Worm (Caenorhabditis elegans) whole organism, late embryonic: Measurements from ENCODE around the gene toh-1.
"Not testable (repeated sequence)": the region's sequence is repeated elsewhere in the genome, so short reads cannot be mapped to it uniquely, and the experiment has no call there.

ENCODE experiments used
- T23F11.4 ChIP-seq: fragments of 200-800 bp; sonication (Bioruptor generic); optimal IDR thresholded peaks from 2 replicates; lab custom pipeline; 2018; ENCODE audit warnings: mild to moderate bottlenecking, missing genetic modification characterization, missing compliant biosample characterization
- ama-1 ChIP-seq: fragments of 150-350 bp; optimal IDR thresholded peaks from 2 replicates; lab custom pipeline; 2014
- ceh-14 ChIP-seq: sonication (generic microtip); optimal IDR thresholded peaks from 2 replicates; lab custom pipeline; 2016; ENCODE audit warnings: missing genotype, missing genetic modification characterization, missing compliant biosample characterization
- ceh-18 ChIP-seq: sonication (generic microtip); optimal IDR thresholded peaks from 2 replicates; lab custom pipeline; 2016; ENCODE audit warnings: missing genetic modification characterization, missing compliant biosample characterization
- ceh-2 ChIP-seq: sonication (generic microtip); optimal IDR thresholded peaks from 2 replicates; lab custom pipeline; 2016; ENCODE audit warnings: missing genotype, missing genetic modification characterization, missing compliant biosample characterization
- ceh-22 ChIP-seq: sonication (generic microtip); optimal IDR thresholded peaks from 2 replicates; lab custom pipeline; 2017; ENCODE audit warnings: missing biosample characterization, missing genetic modification characterization
- ceh-31 ChIP-seq: sonication (generic microtip); optimal IDR thresholded peaks from 2 replicates; lab custom pipeline; 2016; ENCODE audit warnings: missing genetic modification characterization, missing compliant biosample characterization
- ceh-34 ChIP-seq: sonication (generic microtip); optimal IDR thresholded peaks from 2 replicates; lab custom pipeline; 2016; ENCODE audit warnings: mild to moderate bottlenecking, missing genetic modification characterization, missing compliant biosample characterization
- ceh-45 ChIP-seq: fragments of 200-800 bp; sonication (Bioruptor generic); IDR thresholded peaks from 2 replicates; pipeline ENCODE4 v1.3.6; 2022; ENCODE audit warnings: missing genetic modification reagents, missing genetic modification characterization, missing compliant biosample characterization
- ceh-6 ChIP-seq: fragments of 200-800 bp; sonication (Bioruptor generic); optimal IDR thresholded peaks from 2 replicates; lab custom pipeline; 2018; ENCODE audit warnings: mild to moderate bottlenecking, missing genetic modification characterization, missing compliant biosample characterization
- ceh-9 ChIP-seq: sonication (generic microtip); optimal IDR thresholded peaks from 2 replicates; lab custom pipeline; 2016; ENCODE audit warnings: mild to moderate bottlenecking, missing genetic modification characterization, inconsistent platforms, missing compliant biosample characterization
- dmd-4 ChIP-seq: sonication (generic microtip); optimal IDR thresholded peaks from 2 replicates; lab custom pipeline; 2016; ENCODE audit warnings: borderline replicate concordance, missing genetic modification characterization, missing compliant biosample characterization
- dve-1 ChIP-seq: sonication (generic microtip); optimal IDR thresholded peaks from 2 replicates; lab custom pipeline; 2017; ENCODE audit warnings: antibody characterized with exemption, mild to moderate bottlenecking, missing genetic modification characterization, missing compliant biosample characterization
- elt-2 ChIP-seq: sonication (generic microtip); optimal IDR thresholded peaks from 2 replicates; lab custom pipeline; 2016; ENCODE audit warnings: missing genetic modification reagents, missing genetic modification characterization, missing compliant biosample characterization
- hlh-15 ChIP-seq: sonication (generic microtip); optimal IDR thresholded peaks from 2 replicates; lab custom pipeline; 2016; ENCODE audit warnings: missing genetic modification characterization, missing compliant biosample characterization
- hlh-30 ChIP-seq: sonication (generic microtip); optimal IDR thresholded peaks from 2 replicates; lab custom pipeline; 2017; ENCODE audit warnings: antibody characterized with exemption, missing genetic modification characterization, missing compliant biosample characterization; ENCODE audit not compliant: insufficient read depth
- hlh-6 ChIP-seq: sonication (generic microtip); optimal IDR thresholded peaks from 2 replicates; lab custom pipeline; 2016; ENCODE audit warnings: missing genotype, missing genetic modification characterization, missing compliant biosample characterization
- madf-2 ChIP-seq: sonication (generic microtip); optimal IDR thresholded peaks from 2 replicates; lab custom pipeline; 2017; ENCODE audit warnings: missing genetic modification characterization, missing compliant biosample characterization
- odd-2 ChIP-seq: sonication (generic microtip); optimal IDR thresholded peaks from 2 replicates; lab custom pipeline; 2017; ENCODE audit warnings: antibody characterized with exemption, mild to moderate bottlenecking, missing genetic modification characterization, missing compliant biosample characterization
- pha-2 ChIP-seq: sonication (generic microtip); optimal IDR thresholded peaks from 2 replicates; lab custom pipeline; 2017; ENCODE audit warnings: mild to moderate bottlenecking, missing genetic modification characterization, missing compliant biosample characterization
- pros-1 ChIP-seq: fragments of 150-350 bp; optimal IDR thresholded peaks from 2 replicates; lab custom pipeline; 2014; ENCODE audit warnings: missing biosample characterization, missing genetic modification reagents, missing genetic modification characterization
- ref-2 ChIP-seq: sonication (generic microtip); optimal IDR thresholded peaks from 2 replicates; lab custom pipeline; 2016; ENCODE audit warnings: missing genetic modification characterization, missing compliant biosample characterization
- rnt-1 ChIP-seq: sonication (generic microtip); optimal IDR thresholded peaks from 2 replicates; lab custom pipeline; 2016; ENCODE audit warnings: missing genetic modification characterization, missing compliant biosample characterization
- sdc-2 ChIP-seq: sonication (generic microtip); optimal IDR thresholded peaks from 2 replicates; lab custom pipeline; 2016; ENCODE audit warnings: missing genotype, missing genetic modification characterization, missing compliant biosample characterization
- sox-2 ChIP-seq: fragments of 200-800 bp; sonication (Bioruptor generic); IDR thresholded peaks from 2 replicates; pipeline ENCODE4 v1.3.6; 2022; ENCODE audit warnings: missing genetic modification reagents, missing genetic modification characterization, missing compliant biosample characterization
- sox-4 ChIP-seq: sonication (generic microtip); optimal IDR thresholded peaks from 2 replicates; lab custom pipeline; 2017; ENCODE audit warnings: mild to moderate bottlenecking, missing genetic modification characterization, inconsistent platforms, missing compliant biosample characterization
- syd-9 ChIP-seq: sonication (generic microtip); optimal IDR thresholded peaks from 2 replicates; lab custom pipeline; 2016; ENCODE audit warnings: mild to moderate bottlenecking, missing genetic modification characterization, moderate library complexity, missing compliant biosample characterization
- tbx-7 ChIP-seq: sonication (generic microtip); optimal IDR thresholded peaks from 2 replicates; lab custom pipeline; 2016; ENCODE audit warnings: missing genotype, missing genetic modification characterization, missing compliant biosample characterization
- ttx-3 ChIP-seq: sonication (generic microtip); optimal IDR thresholded peaks from 2 replicates; lab custom pipeline; 2016; ENCODE audit warnings: missing genetic modification reagents, missing genetic modification characterization, missing compliant biosample characterization
- unc-3 ChIP-seq, 2 experiments: fragments of 200-800 bp in 1 of 2; sonication (Bioruptor generic) in 1 of 2; sonication (generic microtip) in 1 of 2; conservative IDR thresholded peaks in 1 of 2; optimal IDR thresholded peaks in 1 of 2; 2 replicates each; pipeline versions ENCODE4 v1.3.6 to Lab custom; 2016 to 2022; ENCODE audit warnings: missing compliant biosample characterization in 2 of 2, missing genetic modification characterization in 2 of 2, missing genetic modification reagents in 1 of 2
- unc-86 ChIP-seq: sonication (generic microtip); optimal IDR thresholded peaks from 2 replicates; lab custom pipeline; 2016; ENCODE audit warnings: missing genetic modification characterization, missing compliant biosample characterization
- zip-5 ChIP-seq: sonication (generic microtip); optimal IDR thresholded peaks from 2 replicates; lab custom pipeline; 2016; ENCODE audit warnings: missing genetic modification characterization, missing compliant biosample characterization

Gene toh-1

DNA sequence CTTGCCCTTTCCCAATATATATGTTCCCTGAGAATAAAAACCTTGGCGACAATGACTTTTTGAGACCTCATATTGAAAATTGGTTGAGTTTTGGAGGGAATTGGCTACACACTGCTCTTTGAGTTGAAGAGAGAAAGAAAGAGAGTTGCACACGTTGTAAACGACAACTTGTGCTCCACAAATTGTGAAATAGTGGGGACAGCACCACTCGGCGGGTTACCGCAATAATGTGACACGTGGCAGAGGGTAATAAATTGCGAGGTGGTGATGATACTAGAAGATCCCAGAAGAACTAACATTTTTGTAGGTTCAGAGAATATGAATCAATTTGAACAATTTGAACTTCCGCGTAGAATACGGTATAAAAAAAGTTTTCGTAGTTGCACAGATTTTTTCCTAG, 27.0 kb downstream of the toh-1 start:
- TF ChIP-seq zip-5 (tag; lab: Kevin White, UChicago) (no peak), rnt-1 (tag; lab: Kevin White, UChicago) (peak; percentile 34), ceh-31 (no peak)
- TF ChIP-seq, all 69 proteins: peak for 1

DNA sequence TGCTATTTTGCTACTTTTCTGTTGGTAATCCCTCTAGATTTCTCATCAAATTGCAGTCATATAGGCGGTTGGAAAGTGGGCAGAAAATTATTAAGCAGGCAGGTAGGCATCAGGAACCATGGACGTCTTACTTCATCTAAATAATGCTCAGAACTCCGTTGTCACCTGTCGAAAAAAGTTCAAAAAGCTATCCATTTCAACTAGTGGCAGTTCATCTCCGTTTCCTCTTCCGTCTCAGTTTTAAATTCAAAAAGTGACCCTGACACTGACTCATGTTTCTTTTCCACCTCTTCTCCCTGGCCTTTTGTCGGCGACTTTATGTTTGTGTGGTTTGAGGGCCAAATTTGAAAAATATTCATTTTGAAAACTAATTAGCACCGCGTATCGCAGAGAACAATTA, 34.3 kb downstream of the toh-1 start:
- TF ChIP-seq pros-1 (tag; lab: Kevin White, UChicago) (no peak), ref-2 (tag; lab: Kevin White, UChicago) (peak; percentile 4), hlh-15 (tag; lab: Kevin White, UChicago) (no peak), dve-1 (tag; lab: Kevin White, UChicago) (no peak)
- TF ChIP-seq, all 69 proteins: peak for 1

DNA sequence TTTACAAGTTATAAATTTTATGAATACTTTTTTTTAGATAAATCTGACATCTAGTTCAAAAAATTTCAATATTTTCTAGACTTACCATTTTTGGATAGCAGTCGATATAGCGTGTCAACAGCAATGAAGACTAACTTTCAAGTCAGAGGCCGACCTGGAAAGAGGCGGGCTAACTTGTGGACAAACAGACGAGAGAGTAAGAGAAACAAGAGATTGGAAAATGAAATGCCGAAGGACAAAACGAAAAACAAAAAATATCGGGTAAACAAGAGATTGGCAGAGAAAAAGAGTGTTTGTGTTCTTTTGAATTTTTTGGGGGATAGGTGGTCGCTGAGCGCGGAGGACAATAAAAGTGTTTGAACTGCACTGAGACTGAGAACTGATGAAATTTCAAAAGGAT, 35.7 kb downstream of the toh-1 start, which contains the start of gene lec-4:
lec-4 (minus strand) TSS at position 154 of the 400 bp plus-strand sequence.
- TF ChIP-seq hlh-6 (tag; lab: Kevin White, UChicago) (no peak), hlh-30 (tag; lab: Kevin White, UChicago) (no peak), T23F11.4 (GFP tag; lab: Kevin White, UChicago) (no peak), tbx-7 (tag; lab: Kevin White, UChicago) (no peak), unc-86 (tag; lab: Kevin White, UChicago) (no peak), elt-2 (no peak), ttx-3 (no peak), syd-9 (tag; lab: Kevin White, UChicago) (no peak), ceh-18 (tag; lab: Kevin White, UChicago) (no peak), ceh-6 (no peak), hlh-15 (tag; lab: Kevin White, UChicago) (no peak)

DNA sequence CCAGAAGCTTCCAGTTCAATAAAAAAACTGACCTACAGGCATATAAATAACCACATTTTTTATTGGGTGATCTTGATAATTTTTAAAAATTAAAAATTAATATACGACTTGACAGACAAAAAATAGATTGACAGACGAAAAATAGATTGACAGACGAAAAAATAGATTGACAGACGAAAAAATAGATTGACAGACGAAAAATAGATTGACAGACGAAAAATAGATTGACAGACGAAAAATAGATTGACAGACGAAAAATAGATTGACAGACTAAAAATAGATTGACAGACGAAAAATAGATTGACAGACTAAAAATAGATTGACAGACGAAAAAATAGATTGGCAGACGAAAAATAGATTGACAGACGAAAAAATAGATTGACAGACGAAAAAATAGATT, 38.5 kb downstream of the toh-1 start:
- peak; percentile 87 for TF ChIP-seq unc-3 (GFP tag; conservative IDR thresholded peaks at IDR 0.05; lab: Robert Waterston, UW)
- TF ChIP-seq unc-3 (tag; optimal IDR thresholded peaks at IDR 0.05; lab: Kevin White, UChicago): not testable (repeated sequence)
- TF ChIP-seq sox-2: peak; percentile 28; the same call in 1 of the 2 replicates
- peak; percentile 66 for TF ChIP-seq ceh-45 (GFP tag; lab: Robert Waterston, UW)

ce11 chrIII:3768200-3768599, 40.6 kb downstream of the toh-1 start, which contains the start of gene gmeb-3:
Gene gmeb-3 (plus strand): TSS chrIII:3768500.
- TF ChIP-seq dve-1 (tag; lab: Kevin White, UChicago) (no peak), ceh-22 (tag; lab: Kevin White, UChicago) (no peak), sdc-2 (tag; lab: Kevin White, UChicago) (no peak), ama-1 (lab: Kevin White, UChicago) (no peak), dmd-4 (tag; lab: Kevin White, UChicago) (no peak), unc-3 (GFP tag; conservative IDR thresholded peaks at IDR 0.05; lab: Robert Waterston, UW) (no peak), unc-3 (tag; optimal IDR thresholded peaks at IDR 0.05; lab: Kevin White, UChicago) (no peak), ceh-45 (GFP tag; lab: Robert Waterston, UW) (no peak), madf-2 (tag; lab: Kevin White, UChicago) (no peak), ceh-9 (tag; lab: Kevin White, UChicago) (no peak), odd-2 (tag; lab: Kevin White, UChicago) (no peak), ceh-18 (tag; lab: Kevin White, UChicago) (no peak), sox-4 (tag; lab: Kevin White, UChicago) (no peak), hlh-30 (tag; lab: Kevin White, UChicago) (no peak), hlh-15 (tag; lab: Kevin White, UChicago) (no peak), ceh-34 (tag; lab: Kevin White, UChicago) (no peak), ceh-2 (tag; lab: Kevin White, UChicago) (no peak), pha-2 (tag; lab: Kevin White, UChicago) (no peak), ceh-14 (tag; lab: Kevin White, UChicago) (no peak)
